Fruit fly (Drosophila melanogaster) S2 (cell line): ENCODE results near the gene CG42788.

Experiments
- CG8478 ChIP-seq: fragments of >200 bp; optimal IDR thresholded peaks from 2 replicates; lab custom pipeline; 2018
- CTCF ChIP-seq, 2 experiments: fragments of >200 bp; optimal IDR thresholded peaks; 2 replicates each; lab custom pipeline; 2018

DNA sequence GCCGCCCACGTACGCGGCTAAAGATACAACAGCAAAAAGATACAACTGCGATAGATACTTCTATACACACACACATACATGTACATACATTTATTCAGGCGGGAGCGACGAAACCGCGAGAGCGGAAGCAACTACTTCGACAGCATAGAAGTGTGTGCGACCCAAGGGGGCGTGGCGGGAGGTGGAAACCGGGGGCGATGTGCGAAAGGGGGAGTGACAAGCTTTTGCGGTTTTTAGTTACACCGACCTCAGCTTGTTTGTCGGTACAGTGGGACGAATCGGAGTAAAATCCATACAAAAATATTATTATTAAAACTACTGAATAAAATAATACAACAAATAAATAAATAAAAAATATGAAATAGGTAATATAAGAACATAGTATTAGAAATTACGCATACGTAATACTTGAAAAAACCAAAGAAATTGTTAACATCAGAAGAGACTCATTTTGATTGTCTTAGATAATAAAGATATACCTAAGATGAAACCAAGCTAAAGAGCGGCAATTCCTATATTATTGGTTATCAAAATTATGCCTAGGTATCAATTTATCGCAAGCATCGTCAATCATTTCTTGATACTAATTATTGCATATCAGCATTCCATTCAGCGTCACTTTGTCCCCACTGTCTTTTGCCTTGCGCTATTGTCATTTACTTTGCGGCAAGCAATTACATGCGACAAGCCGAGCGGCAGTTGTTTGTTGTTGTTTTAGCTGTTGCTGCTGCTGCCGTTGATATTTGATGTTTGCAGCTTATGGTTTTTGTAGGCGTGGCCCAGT lies 2.9 kb downstream of the CG42788 start:
- TF ChIP-seq CG8478 (lab: Kevin White, UChicago) (no peak), CTCF (optimal IDR thresholded peaks at IDR 0.05; lab: Kevin White, UChicago) (no peak)
